Fruit fly (Drosophila melanogaster): ENCODE data around the gene CG4259.

CG4259 gene

dm6 chr2L:2147208-2147607, 18.2 kb upstream of the CG4259 start, which contains the start of the genes CG11723 and Tbcd (continued):
- TF ChIP-seq chif (GFP tag; optimal IDR thresholded peaks at IDR 0.05) (peak; percentile 62 to 89), salm (tag; optimal IDR thresholded peaks at IDR 0.05) (peak; percentile 80), lbe (GFP tag; optimal IDR thresholded peaks at IDR 0.05) (no peak), CG31388 (GFP tag; optimal IDR thresholded peaks at IDR 0.05) (peak; percentile 64), peb (GFP tag; IDR thresholded peaks at IDR 0.05) (peak; percentile 90), ken (GFP tag; IDR thresholded peaks at IDR 0.05) (peak; percentile 93), CG1233 (GFP tag; optimal IDR thresholded peaks at IDR 0.05) (peak; percentile 84), Elba2 (GFP tag; optimal IDR thresholded peaks at IDR 0.05) (peak; percentile 28), CG2120 (GFP tag; optimal IDR thresholded peaks at IDR 0.05) (peak; percentile 92), jing (GFP tag; optimal IDR thresholded peaks at IDR 0.05) (no peak), Poxn (GFP tag; IDR thresholded peaks at IDR 0.05) (peak; percentile 61; the same call in 1 of the 2 replicates), ATbp (GFP tag; optimal IDR thresholded peaks at IDR 0.05) (no peak), CG18764 (GFP tag; optimal IDR thresholded peaks at IDR 0.05) (peak; percentile 95), luna (GFP tag; optimal IDR thresholded peaks at IDR 0.05) (peak; percentile 57), CG12299 (tag; optimal IDR thresholded peaks at IDR 0.05) (peak; percentile 77), Six4 (GFP tag; optimal IDR thresholded peaks at IDR 0.05) (peak; percentile 68), CG14050 (GFP tag; IDR thresholded peaks at IDR 0.05) (peak; percentile 90), CTCF (GFP tag; optimal IDR thresholded peaks at IDR 0.05) (peak; percentile 22), corto (GFP tag; optimal IDR thresholded peaks at IDR 0.05) (no peak), lov (optimal IDR thresholded peaks at IDR 0.05) (no peak), lov (GFP tag; IDR thresholded peaks at IDR 0.05) (peak; percentile 92), CG10462 (GFP tag; optimal IDR thresholded peaks at IDR 0.05) (peak; percentile 67), HLH54F (GFP tag; optimal IDR thresholded peaks at IDR 0.05) (peak; percentile 89), Opbp (GFP tag; IDR thresholded peaks at IDR 0.05; ENCODE audit: partially characterized antibody) (no peak; the same call in 2 of the 3 replicates), bsh (GFP tag; optimal IDR thresholded peaks at IDR 0.05) (peak; percentile 48 to 88), Side (GFP tag; optimal IDR thresholded peaks at IDR 0.05) (peak; percentile 86), sima (GFP tag; optimal IDR thresholded peaks at IDR 0.05) (peak; percentile 35), CG4820 (GFP tag; optimal IDR thresholded peaks at IDR 0.05) (peak; percentile 83), CG6689 (GFP tag; IDR thresholded peaks at IDR 0.05) (peak; percentile 93), CG6683 (GFP tag; optimal IDR thresholded peaks at IDR 0.05) (peak; percentile 59), lola (GFP tag; optimal IDR thresholded peaks at IDR 0.05) (peak in 1 of 3 experiments; percentile 85), Deaf1 (tag; optimal IDR thresholded peaks at IDR 0.05) (no peak), CG1024 (GFP tag; IDR thresholded peaks at IDR 0.05) (peak; percentile 80), CG4730 (GFP tag; IDR thresholded peaks at IDR 0.05) (peak; percentile 87), Dad (GFP tag; optimal IDR thresholded peaks at IDR 0.05) (peak; percentile 79), Asciz (GFP tag; optimal IDR thresholded peaks at IDR 0.05) (no peak), BEAF-32 (GFP tag; optimal IDR thresholded peaks at IDR 0.05) (peak; percentile 33), CG16813 (GFP tag; IDR thresholded peaks at IDR 0.05; ENCODE audit: partially characterized antibody) (peak; percentile 17; the same call in 1 of the 3 replicates), CG9797 (GFP tag; optimal IDR thresholded peaks at IDR 0.05) (peak; percentile 82), CG12104 (GFP tag; optimal IDR thresholded peaks at IDR 0.05) (peak; percentile 78), CG8924 (tag; optimal IDR thresholded peaks at IDR 0.05) (peak; percentile 90), mam (GFP tag; optimal IDR thresholded peaks at IDR 0.05) (peak; percentile 92), CG3847 (GFP tag; IDR thresholded peaks at IDR 0.05) (peak; percentile 93), chn (GFP tag; optimal IDR thresholded peaks at IDR 0.05) (peak; percentile 85), kni (GFP tag; optimal IDR thresholded peaks at IDR 0.05) (no peak), Drgx (GFP tag; IDR thresholded peaks at IDR 0.05) (peak; percentile 91), CG1603 (tag; optimal IDR thresholded peaks at IDR 0.05) (peak; percentile 85), kay (GFP tag; optimal IDR thresholded peaks at IDR 0.05) (peak; percentile 94), CG2116 (GFP tag; optimal IDR thresholded peaks at IDR 0.05) (peak; percentile 74), br (optimal IDR thresholded peaks at IDR 0.05) (no peak), CG10209 (GFP tag; optimal IDR thresholded peaks at IDR 0.05) (no peak), danr (GFP tag; IDR thresholded peaks at IDR 0.05) (peak; percentile 77)
